Worm (Caenorhabditis elegans) whole organism, young adult: ENCODE results near the gene npr-35.

Experiments used
- Y79H2A.3 ChIP-seq: fragments of 200-800 bp; sonication (Bioruptor generic); conservative IDR thresholded peaks from 2 replicates; pipeline ENCODE4 v1.3.6; 2022; ENCODE audit warnings: missing genetic modification reagents, missing genetic modification characterization, missing compliant biosample characterization
- die-1 ChIP-seq: sonication (generic microtip); optimal IDR thresholded peaks from 2 replicates; lab custom pipeline; 2016; ENCODE audit warnings: missing genotype, mild to moderate bottlenecking, missing genetic modification characterization, missing compliant biosample characterization
- dpff-1 ChIP-seq: sonication (generic microtip); optimal IDR thresholded peaks from 2 replicates; lab custom pipeline; 2017; ENCODE audit warnings: mild to moderate bottlenecking, missing genetic modification characterization, missing compliant biosample characterization
- egl-18 ChIP-seq: fragments of 200-800 bp; sonication (Bioruptor generic); IDR thresholded peaks from 2 replicates; pipeline ENCODE4 v1.3.6; 2022; ENCODE audit warnings: missing genetic modification reagents, missing genetic modification characterization, missing compliant biosample characterization
- ekl-4 ChIP-seq: fragments of 200-800 bp; sonication (Bioruptor generic); IDR thresholded peaks from 2 replicates; pipeline ENCODE4 v1.3.6; 2022; ENCODE audit warnings: missing genetic modification reagents, missing genetic modification characterization, missing compliant biosample characterization
- let-526 ChIP-seq: fragments of 200-800 bp; sonication (Bioruptor generic); IDR thresholded peaks from 2 replicates; pipeline ENCODE4 v1.3.6; 2022; ENCODE audit warnings: missing genetic modification reagents, missing genetic modification characterization, missing compliant biosample characterization
- madf-10 ChIP-seq: sonication (generic microtip); optimal IDR thresholded peaks from 2 replicates; lab custom pipeline; 2016; ENCODE audit warnings: mild to moderate bottlenecking, missing genetic modification characterization, missing compliant biosample characterization
- pha-4 ChIP-seq: fragments of 150-350 bp; sonication (generic microtip); optimal IDR thresholded peaks from 2 replicates; lab custom pipeline; 2014; ENCODE audit warnings: missing biosample characterization, missing genetic modification reagents, missing genetic modification characterization
- sea-2 ChIP-seq: fragments of 200-800 bp; sonication (Bioruptor generic); IDR thresholded peaks from 2 replicates; pipeline ENCODE4 v1.3.6; 2022; ENCODE audit warnings: missing genetic modification characterization, missing compliant biosample characterization
- unc-62 ChIP-seq: fragments of 150-350 bp; optimal IDR thresholded peaks from 2 replicates; lab custom pipeline; 2014; ENCODE audit warnings: missing biosample characterization, missing genetic modification reagents, missing genetic modification characterization
- ztf-6 ChIP-seq: fragments of 200-800 bp; sonication (Bioruptor generic); IDR thresholded peaks from 2 replicates; pipeline ENCODE4 v1.3.6; 2022; ENCODE audit warnings: missing genetic modification reagents, missing genetic modification characterization, missing compliant biosample characterization

DNA sequence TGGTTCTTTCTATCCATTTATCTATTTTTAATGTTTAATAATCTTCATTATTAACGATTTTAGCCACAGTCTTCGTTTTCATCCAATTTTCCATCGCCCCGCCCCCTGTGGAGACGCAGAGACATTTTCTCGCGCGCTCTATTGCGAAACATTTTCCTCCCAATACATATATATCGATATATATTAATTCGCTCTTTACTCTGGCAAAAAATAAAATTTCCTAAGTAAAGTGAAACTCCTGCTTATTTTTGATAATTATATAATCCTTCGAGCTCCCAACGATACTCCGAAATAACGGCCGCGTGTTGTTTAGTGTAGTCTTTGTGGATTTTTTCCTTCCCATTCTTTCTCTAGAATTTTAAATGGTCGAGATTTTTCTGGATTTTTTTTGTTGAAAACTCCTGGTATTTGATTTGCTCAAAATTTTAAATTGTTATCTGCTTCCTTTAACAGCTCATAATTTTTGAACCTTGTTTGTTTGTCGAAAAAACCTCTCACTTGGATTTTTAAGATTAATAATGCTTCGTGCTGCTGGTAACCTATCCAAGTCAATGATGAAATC is 15.2 kb upstream of the npr-35 start, which contains the start of gene sucg-1:
- no peak for TF ChIP-seq Y79H2A.3 (GFP tag; lab: Robert Waterston, UW)
- TF ChIP-seq die-1 (tag; lab: Kevin White, UChicago) = no peak
- TF ChIP-seq sea-2 (GFP tag; lab: Robert Waterston, UW) = no peak
- no peak for TF ChIP-seq dpff-1
- TF ChIP-seq ekl-4 (GFP tag; lab: Robert Waterston, UW) = no peak
- TF ChIP-seq egl-18 = no peak
- TF ChIP-seq pha-4 = no peak
- TF ChIP-seq madf-10 (tag; lab: Kevin White, UChicago) = no peak
- no peak for TF ChIP-seq unc-62 (GFP tag; lab: Kevin White, UChicago)
- TF ChIP-seq ztf-6 (GFP tag; lab: Robert Waterston, UW) = no peak
- TF ChIP-seq let-526 = no peak
